Fruit fly (Drosophila melanogaster) whole organism, pupa: ENCODE measurements around the gene Gbs-70E.

Experiments used
- CG10348 ChIP-seq: fragments of 200-800 bp; sonication (Bioruptor generic); IDR thresholded peaks from 2 replicates; pipeline ENCODE4 v1.3.6; 2022; ENCODE audit warnings: missing biosample characterization, missing genetic modification characterization
- CG12605 ChIP-seq: fragments of 200-800 bp; sonication (Bioruptor generic); IDR thresholded peaks from 2 replicates; pipeline ENCODE4 v1.3.6; 2022; ENCODE audit warnings: missing biosample characterization, missing genetic modification characterization
- CG13204 ChIP-seq: fragments of 200-800 bp; sonication (Bioruptor generic); optimal IDR thresholded peaks from 2 replicates; lab custom pipeline; 2018; ENCODE audit warnings: missing biosample characterization, mild to moderate bottlenecking, missing genetic modification characterization, moderate library complexity
- CG14655 ChIP-seq: fragments of 200-800 bp; sonication (Bioruptor generic); optimal IDR thresholded peaks from 3 replicates; lab custom pipeline; 2017; ENCODE audit warnings: mild to moderate bottlenecking, missing biosample characterization, missing genetic modification reagents, missing genetic modification characterization
- CG15710 ChIP-seq: fragments of 200-800 bp; sonication (Bioruptor generic); optimal IDR thresholded peaks from 2 replicates; lab custom pipeline; 2018; ENCODE audit warnings: missing biosample characterization, mild to moderate bottlenecking, missing genetic modification characterization, moderate library complexity
- CG17806 ChIP-seq: fragments of 200-800 bp; sonication (Bioruptor generic); optimal IDR thresholded peaks from 2 replicates; lab custom pipeline; 2018; ENCODE audit warnings: missing biosample characterization, mild to moderate bottlenecking, missing genetic modification characterization, moderate library complexity
- CG32121 ChIP-seq: fragments of 200-800 bp; sonication (Bioruptor generic); IDR thresholded peaks from 2 replicates; pipeline ENCODE4 v1.3.6; 2022; ENCODE audit warnings: missing biosample characterization, missing genetic modification characterization
- CG34367 ChIP-seq: fragments of 200-800 bp; sonication (Bioruptor generic); optimal IDR thresholded peaks from 2 replicates; lab custom pipeline; 2018; ENCODE audit warnings: missing biosample characterization, mild to moderate bottlenecking, missing genetic modification characterization
- CG4496 ChIP-seq: fragments of 200-800 bp; sonication (Bioruptor generic); IDR thresholded peaks from 3 replicates; pipeline ENCODE4 v1.3.6; 2022; ENCODE audit warnings: missing biosample characterization, missing genetic modification characterization
- CG8159 ChIP-seq: fragments of 200-800 bp; sonication (Bioruptor generic); optimal IDR thresholded peaks from 3 replicates; lab custom pipeline; 2018; ENCODE audit warnings: missing biosample characterization, mild to moderate bottlenecking, missing genetic modification characterization, moderate library complexity
- CG8301 ChIP-seq: fragments of 200-800 bp; sonication (Bioruptor generic); optimal IDR thresholded peaks from 2 replicates; lab custom pipeline; 2018; ENCODE audit warnings: missing biosample characterization, mild to moderate bottlenecking, missing genetic modification characterization
- CG9948 ChIP-seq: fragments of 200-800 bp; sonication (Bioruptor generic); optimal IDR thresholded peaks from 2 replicates; lab custom pipeline; 2018; ENCODE audit warnings: missing biosample characterization, mild to moderate bottlenecking, missing genetic modification characterization, moderate library complexity
- D1 ChIP-seq: fragments of 200-800 bp; sonication (Bioruptor generic); optimal IDR thresholded peaks from 2 replicates; lab custom pipeline; 2018; ENCODE audit warnings: missing biosample characterization, mild to moderate bottlenecking, missing genetic modification characterization, moderate library complexity
- EcR ChIP-seq: fragments of 200-800 bp; sonication (Bioruptor generic); optimal IDR thresholded peaks from 3 replicates; lab custom pipeline; 2019; ENCODE audit warnings: missing biosample characterization, missing genetic modification characterization, mild to moderate bottlenecking, moderate library complexity, missing genetic modification reagents
- Ets98B ChIP-seq: fragments of 200-800 bp; sonication (Bioruptor generic); IDR thresholded peaks from 2 replicates; pipeline ENCODE4 v1.3.6; 2022; ENCODE audit warnings: missing biosample characterization, missing genetic modification characterization
- Pif1A ChIP-seq: fragments of 200-800 bp; sonication (Bioruptor generic); optimal IDR thresholded peaks from 3 replicates; lab custom pipeline; 2016; ENCODE audit warnings: missing biosample characterization, missing genetic modification characterization
- Pif1B ChIP-seq: fragments of 200-800 bp; sonication (Bioruptor generic); optimal IDR thresholded peaks from 3 replicates; lab custom pipeline; 2016; ENCODE audit warnings: missing biosample characterization, missing genetic modification characterization
- Snoo ChIP-seq: fragments of 200-800 bp; sonication (Bioruptor generic); optimal IDR thresholded peaks from 3 replicates; lab custom pipeline; 2017; ENCODE audit warnings: missing biosample characterization, mild to moderate bottlenecking, missing genetic modification characterization, inconsistent platforms
- fd96Ca ChIP-seq: fragments of 200-800 bp; sonication (Bioruptor generic); IDR thresholded peaks from 3 replicates; pipeline ENCODE4 v1.3.6; 2022; ENCODE audit warnings: missing biosample characterization, missing genetic modification characterization
- rn ChIP-seq: fragments of 200-800 bp; sonication (Bioruptor generic); IDR thresholded peaks from 2 replicates; pipeline ENCODE4 v1.3.6; 2022; ENCODE audit warnings: missing biosample characterization, missing genetic modification characterization

The Gbs-70E gene

DNA sequence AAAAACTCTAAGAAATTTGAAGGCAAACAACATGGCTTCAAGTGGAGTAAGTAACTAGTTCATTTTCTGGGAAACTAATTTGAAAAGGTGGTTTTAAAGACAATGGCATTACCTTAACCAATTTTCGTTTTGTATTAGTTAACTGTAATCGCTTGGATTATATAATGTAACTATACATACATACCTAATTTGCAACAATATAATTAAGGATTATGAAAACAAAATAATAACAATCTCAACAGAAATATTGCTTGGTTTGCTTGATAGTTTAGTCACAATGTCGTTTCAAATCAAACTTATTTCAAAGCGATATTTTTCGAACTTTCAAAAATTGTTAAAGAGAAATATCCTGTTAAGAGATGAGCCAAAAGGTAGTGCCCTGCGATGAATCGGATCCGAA, 33.2 kb downstream of the Gbs-70E start, which contains the start of gene CG9592:
Gene CG9592, plus strand, starts transcription at position 301 of the 400 bp plus-strand sequence.
- no peak for TF ChIP-seq CG4496 (GFP tag; lab: Robert Waterston, UW)

DNA sequence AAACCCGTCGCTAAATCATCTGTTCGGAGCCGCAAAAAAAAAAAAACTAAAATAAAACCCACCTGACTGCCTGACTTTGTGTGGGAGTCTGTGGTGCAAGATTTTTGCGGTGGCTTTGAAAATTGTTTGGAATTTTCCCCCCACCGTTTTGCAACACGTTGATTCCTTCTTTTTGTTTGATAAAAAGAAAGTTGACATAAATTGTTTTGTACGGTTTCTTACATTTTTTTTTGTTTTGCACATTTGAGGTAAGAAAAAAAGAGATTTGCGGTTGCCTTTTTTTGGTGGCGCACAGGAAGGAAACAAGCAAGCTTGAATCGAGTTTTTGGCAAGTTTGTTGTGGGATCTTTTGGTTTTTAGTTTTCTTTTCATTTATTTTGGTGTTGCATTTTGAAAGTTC, 35.1 kb downstream of the Gbs-70E start:
- TF ChIP-seq rn: no peak
- peak; percentile 31 for TF ChIP-seq Ets98B (GFP tag; lab: Robert Waterston, UW)
- TF ChIP-seq fd96Ca (GFP tag; lab: Robert Waterston, UW): 0 out of 3 replicates have a peak, but pooled peaks have one; percentile 36
- no peak for TF ChIP-seq CG13204 (GFP tag; lab: Kevin White, UChicago)
- 0 out of 2 replicates have a peak, but pooled peaks have one; percentile 23 for TF ChIP-seq CG32121 (GFP tag; lab: Robert Waterston, UW)
- TF ChIP-seq CG12605 (GFP tag; lab: Robert Waterston, UW): no peak
- TF ChIP-seq CG4496 (GFP tag; lab: Robert Waterston, UW): 0 out of 3 replicates have a peak, but pooled peaks have one; percentile 39
- TF ChIP-seq Snoo (tag; lab: Kevin White, UChicago): peak; percentile 15

DNA sequence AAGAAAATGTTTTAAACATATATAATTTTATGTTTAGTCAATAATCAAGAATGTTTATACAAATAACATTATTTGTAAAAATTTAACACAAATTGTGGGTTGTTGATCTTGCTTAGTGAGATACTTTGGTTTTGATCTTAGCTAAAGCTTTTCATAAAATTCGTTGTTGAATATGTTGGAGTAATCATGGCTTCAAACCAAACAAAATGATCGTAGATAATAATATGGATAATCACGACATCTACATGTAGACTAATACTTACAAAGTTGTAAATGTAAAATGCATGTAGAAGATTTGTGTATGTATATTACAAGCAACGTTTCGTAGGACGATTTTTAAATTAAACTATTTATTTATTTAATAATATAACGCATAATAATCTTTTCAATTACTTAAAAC, 37.5 kb downstream of the Gbs-70E start:
- no peak for TF ChIP-seq CG10348 (GFP tag; lab: Robert Waterston, UW)
- TF ChIP-seq CG15710: no peak
- no peak for TF ChIP-seq CG13204 (GFP tag; lab: Kevin White, UChicago)
- TF ChIP-seq CG34367 (tag; lab: Kevin White, UChicago): no peak
- no peak for TF ChIP-seq CG14655
- no peak for TF ChIP-seq CG17806
- TF ChIP-seq, all 21 proteins: peak for 0

DNA sequence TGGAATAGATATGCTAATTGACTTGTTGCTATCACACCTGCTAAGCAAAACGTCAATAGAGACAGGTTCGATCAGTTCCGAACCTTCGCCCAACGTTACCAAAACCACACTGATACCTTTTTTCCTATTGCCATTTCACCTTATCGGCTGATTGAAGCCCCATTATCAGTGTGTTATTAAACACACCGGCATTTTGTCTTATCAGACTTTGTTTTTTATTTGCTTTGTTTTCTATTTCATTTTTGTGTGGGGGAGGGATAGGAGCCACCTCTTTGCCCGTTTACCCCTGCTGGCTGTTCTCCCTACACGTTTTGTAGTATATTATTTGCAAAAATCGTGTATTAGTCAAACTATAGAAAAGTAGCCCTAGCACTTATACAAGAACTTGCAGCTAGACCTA, 40.8 kb downstream of the Gbs-70E start:
- TF ChIP-seq EcR (GFP tag; lab: Kevin White, UChicago) (no peak), CG15710 (no peak), Pif1A (GFP tag; lab: Kevin White, UChicago) (no peak), CG4496 (GFP tag; lab: Robert Waterston, UW) (no peak), Snoo (tag; lab: Kevin White, UChicago) (no peak), CG14655 (no peak), Ets98B (GFP tag; lab: Robert Waterston, UW) (no peak), CG8159 (tag; lab: Kevin White, UChicago) (no peak), Pif1B (GFP tag; lab: Kevin White, UChicago) (no peak), CG13204 (GFP tag; lab: Kevin White, UChicago) (no peak), CG17806 (no peak), CG32121 (GFP tag; lab: Robert Waterston, UW) (no peak), CG9948 (tag; lab: Kevin White, UChicago) (no peak), CG34367 (tag; lab: Kevin White, UChicago) (no peak)
- TF ChIP-seq, all 21 proteins: peak for 0

DNA sequence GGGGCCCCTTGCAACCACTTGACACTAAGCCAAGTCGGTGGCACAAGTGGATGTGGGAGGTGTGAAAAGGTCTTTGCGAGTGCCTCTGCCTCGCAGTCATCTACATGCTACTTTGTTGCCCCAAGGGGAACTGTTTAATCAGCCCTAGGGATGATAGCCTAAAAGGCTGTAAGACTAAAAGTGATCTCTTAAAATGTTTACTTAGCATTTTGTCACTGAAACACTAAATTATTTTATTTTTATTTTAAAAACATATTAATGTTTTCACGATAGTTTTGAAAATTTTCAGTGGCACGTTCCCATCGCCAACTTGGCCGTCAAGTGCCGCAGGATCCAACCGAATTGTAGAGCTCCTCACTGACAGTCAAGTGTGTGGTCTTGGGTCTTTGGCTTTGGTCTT, 53.3 kb downstream of the Gbs-70E start:
- no peak for TF ChIP-seq Pif1B (GFP tag; lab: Kevin White, UChicago)
- no peak for TF ChIP-seq D1 (tag; lab: Kevin White, UChicago)
- no peak for TF ChIP-seq CG8301
- TF ChIP-seq CG13204 (GFP tag; lab: Kevin White, UChicago): no peak
- no peak for TF ChIP-seq CG32121 (GFP tag; lab: Robert Waterston, UW)
- TF ChIP-seq CG15710: peak; percentile 41
- TF ChIP-seq CG17806: peak; percentile 7
- TF ChIP-seq CG34367 (tag; lab: Kevin White, UChicago): no peak
- peak; percentile 7 for TF ChIP-seq CG14655
- TF ChIP-seq CG10348 (GFP tag; lab: Robert Waterston, UW): no peak
- no peak for TF ChIP-seq rn
- no peak for TF ChIP-seq Snoo (tag; lab: Kevin White, UChicago)
- TF ChIP-seq EcR (GFP tag; lab: Kevin White, UChicago): no peak
- peak; percentile 15 for TF ChIP-seq CG8159 (tag; lab: Kevin White, UChicago)
- TF ChIP-seq CG9948 (tag; lab: Kevin White, UChicago): peak; percentile 33
- TF ChIP-seq Pif1A (GFP tag; lab: Kevin White, UChicago): peak; percentile 12
- TF ChIP-seq Ets98B (GFP tag; lab: Robert Waterston, UW): no peak
- TF ChIP-seq fd96Ca (GFP tag; lab: Robert Waterston, UW): no peak
